Fruit fly (Drosophila melanogaster) whole organism, embryonic: ENCODE results near the gene CG5262.

Experiments
- Atf-2 ChIP-seq: fragments of 200-800 bp; sonication (Bioruptor generic); optimal IDR thresholded peaks from 2 replicates; lab custom pipeline; 2016; ENCODE audit warnings: missing biosample characterization, missing genetic modification characterization
- Atf3 ChIP-seq: fragments of 200-800 bp; sonication (Bioruptor generic); optimal IDR thresholded peaks from 3 replicates; lab custom pipeline; 2016; ENCODE audit warnings: missing biosample characterization, missing genetic modification characterization
- B-H1 ChIP-seq: fragments of 200-800 bp; sonication (Bioruptor generic); IDR thresholded peaks from 3 replicates; pipeline ENCODE4 v1.3.6; 2022; ENCODE audit warnings: missing biosample characterization, missing genetic modification characterization
- Bgb ChIP-seq: fragments of 200-800 bp; sonication (Bioruptor generic); IDR thresholded peaks from 2 replicates; pipeline ENCODE4 v1.3.6; 2022; ENCODE audit warnings: missing biosample characterization, missing genetic modification characterization; ENCODE audit not compliant: partially characterized antibody
- Blimp-1 ChIP-seq: fragments of 200-800 bp; sonication (Bioruptor generic); optimal IDR thresholded peaks from 3 replicates; lab custom pipeline; 2018; ENCODE audit warnings: missing biosample characterization, missing genetic modification characterization, mild to moderate bottlenecking, moderate library complexity, missing genetic modification reagents
- CG10543 ChIP-seq: fragments of 200-800 bp; sonication (Bioruptor generic); optimal IDR thresholded peaks from 3 replicates; lab custom pipeline; 2017; ENCODE audit warnings: missing biosample characterization, mild to moderate bottlenecking, missing genetic modification characterization, moderate library complexity
- CG10565 ChIP-seq: fragments of 200-800 bp; sonication (Bioruptor generic); optimal IDR thresholded peaks from 3 replicates; lab custom pipeline; 2016; ENCODE audit warnings: missing biosample characterization, mild to moderate bottlenecking, missing genetic modification characterization
- CG11093 ChIP-seq: fragments of 200-800 bp; sonication (Bioruptor generic); IDR thresholded peaks from 3 replicates; pipeline ENCODE4 v1.3.6; 2022; ENCODE audit warnings: missing biosample characterization, missing genetic modification characterization
- CG11456 ChIP-seq: fragments of 200-800 bp; sonication (Bioruptor generic); IDR thresholded peaks from 3 replicates; pipeline ENCODE4 v1.3.6; 2022; ENCODE audit warnings: missing biosample characterization, missing genetic modification characterization
- CG12942 ChIP-seq: fragments of 200-800 bp; sonication (Bioruptor generic); optimal IDR thresholded peaks from 3 replicates; lab custom pipeline; 2016; ENCODE audit warnings: missing biosample characterization, missing genetic modification characterization
- CG14667 ChIP-seq: fragments of 200-800 bp; sonication (Bioruptor generic); IDR thresholded peaks from 2 replicates; pipeline ENCODE4 v1.3.6; 2022; ENCODE audit warnings: missing biosample characterization, missing genetic modification characterization
- CG15601 ChIP-seq: fragments of 200-800 bp; sonication (Bioruptor generic); optimal IDR thresholded peaks from 3 replicates; lab custom pipeline; 2019; ENCODE audit warnings: missing biosample characterization, mild to moderate bottlenecking, missing genetic modification characterization, moderate library complexity
- CG1603 ChIP-seq: fragments of 200-800 bp; sonication (Bioruptor generic); optimal IDR thresholded peaks from 2 replicates; lab custom pipeline; 2019; ENCODE audit warnings: missing biosample characterization, mild to moderate bottlenecking, missing genetic modification characterization, moderate library complexity
- CG17385 ChIP-seq: fragments of 200-800 bp; sonication (Bioruptor generic); optimal IDR thresholded peaks from 3 replicates; lab custom pipeline; 2018; ENCODE audit warnings: missing biosample characterization, mild to moderate bottlenecking, missing genetic modification characterization
- CG17802 ChIP-seq: fragments of 200-800 bp; sonication (Bioruptor generic); optimal IDR thresholded peaks from 2 replicates; lab custom pipeline; 2018; ENCODE audit warnings: missing biosample characterization, mild to moderate bottlenecking, missing genetic modification characterization, moderate library complexity
- CG2120 ChIP-seq: fragments of 200-800 bp; sonication (Bioruptor generic); optimal IDR thresholded peaks from 3 replicates; lab custom pipeline; 2016; ENCODE audit warnings: missing biosample characterization, missing genetic modification characterization
- CG2889 ChIP-seq: fragments of 200-800 bp; sonication (Bioruptor generic); IDR thresholded peaks from 3 replicates; pipeline ENCODE4 v1.3.6; 2022; ENCODE audit warnings: missing biosample characterization, missing genetic modification characterization
- CG30431 ChIP-seq: fragments of 200-800 bp; sonication (Bioruptor generic); optimal IDR thresholded peaks from 2 replicates; lab custom pipeline; 2017; ENCODE audit warnings: missing biosample characterization, missing genetic modification characterization
- CG4617 ChIP-seq: fragments of 200-800 bp; sonication (Bioruptor generic); optimal IDR thresholded peaks from 3 replicates; lab custom pipeline; 2016; ENCODE audit warnings: missing biosample characterization, missing genetic modification characterization, borderline replicate concordance
- CG6254 ChIP-seq: fragments of 200-800 bp; sonication (Bioruptor generic); optimal IDR thresholded peaks from 3 replicates; lab custom pipeline; 2017; ENCODE audit warnings: mild to moderate bottlenecking, missing biosample characterization, missing genetic modification reagents, missing genetic modification characterization
- CG7271 ChIP-seq: fragments of 200-800 bp; sonication (Bioruptor generic); optimal IDR thresholded peaks from 2 replicates; lab custom pipeline; 2018; ENCODE audit warnings: missing biosample characterization, mild to moderate bottlenecking, missing genetic modification characterization, moderate library complexity
- CG7963 ChIP-seq: fragments of 200-800 bp; sonication (Bioruptor generic); IDR thresholded peaks from 3 replicates; pipeline ENCODE4 v1.3.6; 2022; ENCODE audit warnings: missing biosample characterization, missing genetic modification characterization; ENCODE audit not compliant: partially characterized antibody
- CG8388 ChIP-seq: fragments of 200-800 bp; sonication (Bioruptor generic); optimal IDR thresholded peaks from 2 replicates; lab custom pipeline; 2019; ENCODE audit warnings: missing biosample characterization, mild to moderate bottlenecking, missing genetic modification characterization, moderate library complexity
- CG8478 ChIP-seq: fragments of >200 bp; optimal IDR thresholded peaks from 2 replicates; lab custom pipeline; 2018
- CG8924 ChIP-seq: fragments of 200-800 bp; optimal IDR thresholded peaks from 3 replicates; lab custom pipeline; 2019; ENCODE audit warnings: missing biosample characterization, mild to moderate bottlenecking, missing genetic modification characterization, moderate library complexity
- D ChIP-seq, 2 experiments: fragments of 200-800 bp in 1 of 2; fragments of >200 bp in 1 of 2; sonication (Bioruptor generic) in 1 of 2; optimal IDR thresholded peaks; 2 replicates in 1 of 2; 3 replicates in 1 of 2; lab custom pipeline; 2017; ENCODE audit warnings: mild to moderate bottlenecking in 1 of 2, missing biosample characterization in 1 of 2, missing genetic modification characterization in 1 of 2, missing genetic modification reagents in 1 of 2
- Deaf1 ChIP-seq: fragments of 200-800 bp; optimal IDR thresholded peaks from 3 replicates; lab custom pipeline; 2019; ENCODE audit warnings: missing biosample characterization, mild to moderate bottlenecking, missing genetic modification characterization, moderate library complexity
- H15 ChIP-seq: fragments of 200-800 bp; sonication (Bioruptor generic); IDR thresholded peaks from 3 replicates; pipeline ENCODE4 v1.3.6; 2022; ENCODE audit warnings: missing biosample characterization, missing genetic modification characterization
- HmgZ ChIP-seq: fragments of 200-800 bp; sonication (Bioruptor generic); optimal IDR thresholded peaks from 2 replicates; lab custom pipeline; 2018; ENCODE audit warnings: missing biosample characterization, mild to moderate bottlenecking, missing genetic modification characterization
- Hr3 ChIP-seq: fragments of 200-800 bp; sonication (Bioruptor generic); optimal IDR thresholded peaks from 3 replicates; lab custom pipeline; 2016; ENCODE audit warnings: missing biosample characterization, missing genetic modification characterization
- Lhr ChIP-seq: fragments of 200-800 bp; sonication (Bioruptor generic); optimal IDR thresholded peaks from 3 replicates; lab custom pipeline; 2017; ENCODE audit warnings: mild to moderate bottlenecking, missing biosample characterization, missing genetic modification reagents, missing genetic modification characterization
- chn ChIP-seq: fragments of 200-800 bp; sonication (Bioruptor generic); optimal IDR thresholded peaks from 2 replicates; lab custom pipeline; 2016; ENCODE audit warnings: missing biosample characterization, missing genetic modification characterization
- dmrt11E ChIP-seq: fragments of 200-800 bp; sonication (Bioruptor generic); optimal IDR thresholded peaks from 3 replicates; lab custom pipeline; 2018; ENCODE audit warnings: missing biosample characterization, mild to moderate bottlenecking, missing genetic modification characterization, moderate library complexity
- ems ChIP-seq: fragments of 200-800 bp; sonication (Bioruptor generic); optimal IDR thresholded peaks from 3 replicates; lab custom pipeline; 2016; ENCODE audit warnings: missing biosample characterization, missing genetic modification characterization
- esg ChIP-seq: fragments of 200-800 bp; sonication (Bioruptor generic); conservative IDR thresholded peaks from 2 replicates; pipeline ENCODE4 v1.3.6; 2022; ENCODE audit warnings: missing biosample characterization, missing genetic modification characterization
- gcm2 ChIP-seq: fragments of 200-800 bp; sonication (Bioruptor generic); optimal IDR thresholded peaks from 2 replicates; lab custom pipeline; 2016; ENCODE audit warnings: missing biosample characterization, missing genetic modification characterization
- gem ChIP-seq: fragments of 200-800 bp; sonication (Bioruptor generic); optimal IDR thresholded peaks from 2 replicates; lab custom pipeline; 2019; ENCODE audit warnings: missing biosample characterization, mild to moderate bottlenecking, missing genetic modification characterization, moderate library complexity
- hbn ChIP-seq: fragments of 200-800 bp; sonication (Bioruptor generic); IDR thresholded peaks from 2 replicates; pipeline ENCODE4 v1.3.6; 2022; ENCODE audit warnings: missing biosample characterization, missing genetic modification characterization; ENCODE audit not compliant: partially characterized antibody
- hth ChIP-seq: fragments of >200 bp; optimal IDR thresholded peaks from 2 replicates; lab custom pipeline; 2017; ENCODE audit warnings: inconsistent platforms
- jigr1 ChIP-seq: fragments of 200-800 bp; sonication (Bioruptor generic); IDR thresholded peaks from 3 replicates; pipeline ENCODE4 v1.3.6; 2022; ENCODE audit warnings: missing biosample characterization, missing genetic modification characterization
- lbe ChIP-seq: fragments of 200-800 bp; sonication (Bioruptor generic); optimal IDR thresholded peaks from 2 replicates; lab custom pipeline; 2016; ENCODE audit warnings: missing biosample characterization, mild to moderate bottlenecking, missing genetic modification characterization
- nerfin-1 ChIP-seq: fragments of 200-800 bp; sonication (Bioruptor generic); optimal IDR thresholded peaks from 3 replicates; lab custom pipeline; 2019; ENCODE audit warnings: missing biosample characterization, mild to moderate bottlenecking, missing genetic modification characterization, moderate library complexity
- pnt ChIP-seq: fragments of 200-800 bp; sonication (Bioruptor generic); optimal IDR thresholded peaks from 3 replicates; lab custom pipeline; 2016; ENCODE audit warnings: missing biosample characterization, missing genetic modification characterization
- sd ChIP-seq: fragments of 200-800 bp; sonication (Bioruptor generic); optimal IDR thresholded peaks from 3 replicates; lab custom pipeline; 2018; ENCODE audit warnings: missing biosample characterization, mild to moderate bottlenecking, missing genetic modification characterization, moderate library complexity
- sens-2 ChIP-seq: fragments of 200-800 bp; sonication (Bioruptor generic); IDR thresholded peaks from 2 replicates; pipeline ENCODE4 v1.3.6; 2022; ENCODE audit warnings: missing biosample characterization, missing genetic modification characterization
- so ChIP-seq: fragments of 200-800 bp; sonication (Bioruptor generic); IDR thresholded peaks from 3 replicates; pipeline ENCODE4 v1.3.6; 2022; ENCODE audit warnings: missing biosample characterization, missing genetic modification characterization
- sqz ChIP-seq: fragments of 200-800 bp; sonication (Bioruptor generic); optimal IDR thresholded peaks from 3 replicates; lab custom pipeline; 2018; ENCODE audit warnings: missing biosample characterization, mild to moderate bottlenecking, missing genetic modification characterization
- wor ChIP-seq: fragments of 200-800 bp; sonication (Bioruptor generic); IDR thresholded peaks from 2 replicates; pipeline ENCODE4 v1.3.6; 2022; ENCODE audit warnings: missing biosample characterization, missing genetic modification characterization
- yki ChIP-seq: fragments of >200 bp; optimal IDR thresholded peaks from 3 replicates; lab custom pipeline; 2018

The CG5262 gene

DNA sequence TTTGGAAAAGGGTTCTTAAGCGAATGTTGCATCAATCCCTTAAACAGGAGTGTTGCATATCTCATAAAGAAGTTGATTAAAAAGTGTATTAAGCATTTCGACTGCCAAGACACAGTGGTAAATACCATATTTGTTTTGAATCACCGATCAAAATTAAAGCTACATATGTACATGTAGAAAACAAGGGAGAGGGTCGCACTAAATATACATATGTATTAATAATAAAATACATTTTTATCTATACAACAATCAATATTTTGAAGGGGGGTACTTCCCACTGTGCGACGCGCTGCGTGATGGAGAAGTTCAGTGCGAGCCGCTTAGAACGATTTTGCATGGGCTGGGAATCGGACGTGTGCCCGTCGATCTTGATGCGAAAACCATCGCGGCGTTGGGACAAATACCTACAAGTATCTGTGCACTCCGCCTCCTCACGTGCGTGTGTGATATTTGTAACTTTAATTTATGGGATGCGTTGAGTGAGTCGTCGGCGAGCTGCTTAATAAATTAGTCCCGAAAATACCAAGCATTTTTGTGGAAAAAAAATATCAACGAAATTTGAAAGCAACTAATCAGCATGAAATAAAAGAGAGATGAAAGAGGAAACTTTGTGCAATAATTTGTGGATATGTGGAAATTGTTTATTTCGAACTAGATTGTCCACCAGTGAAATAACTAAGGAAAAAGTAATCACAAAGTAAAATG is 14.7 kb upstream of the CG5262 start (continued):
- TF ChIP-seq CG8388 (GFP tag; lab: Kevin White, UChicago) (peak; percentile 83), dmrt11E (tag; lab: Kevin White, UChicago) (peak; percentile 75), CG10543 (GFP tag; lab: Kevin White, UChicago) (peak; percentile 9), H15 (GFP tag; lab: Robert Waterston, UW) (peak; percentile 93), nerfin-1 (tag; lab: Kevin White, UChicago) (peak; percentile 68), chn (GFP tag; lab: Kevin White, UChicago) (peak; percentile 26), CG12942 (GFP tag; lab: Kevin White, UChicago) (peak; percentile 68), CG6254 (peak; percentile 84), CG10565 (GFP tag; lab: Kevin White, UChicago) (peak; percentile 23), hbn (GFP tag; lab: Robert Waterston, UW) (no peak), CG8478 (lab: Kevin White, UChicago) (no peak), CG15601 (tag; lab: Kevin White, UChicago) (peak; percentile 62), B-H1 (peak; percentile 88), D (optimal IDR thresholded peaks at IDR 0.05; lab: Kevin White, UChicago) (no peak), D (GFP tag; optimal IDR thresholded peaks at IDR 0.05; lab: Kevin White, UChicago) (peak; percentile 80), Atf-2 (GFP tag; lab: Kevin White, UChicago) (no peak), wor (GFP tag; lab: Robert Waterston, UW) (peak; percentile 81), sens-2 (GFP tag; lab: Robert Waterston, UW) (peak; percentile 72), CG7271 (tag; lab: Kevin White, UChicago) (peak; percentile 71), sd (tag; lab: Kevin White, UChicago) (peak; percentile 92), so (GFP tag; lab: Robert Waterston, UW) (peak; percentile 91), jigr1 (peak; percentile 72; the same call in 1 of the 3 replicates), hth (lab: Kevin White, UChicago) (no peak), CG30431 (peak; percentile 65), Atf3 (GFP tag; lab: Kevin White, UChicago) (peak; percentile 17), yki (lab: Kevin White, UChicago) (no peak), CG11093 (GFP tag; lab: Robert Waterston, UW) (peak; percentile 85), Blimp-1 (GFP tag; lab: Kevin White, UChicago) (peak; percentile 85), CG17385 (GFP tag; lab: Kevin White, UChicago) (peak; percentile 83), CG2889 (GFP tag; lab: Robert Waterston, UW) (peak; percentile 86), Bgb (GFP tag; lab: Robert Waterston, UW) (0 out of 2 replicates have a peak, but pooled peaks have one; percentile 21), Hr3 (GFP tag; lab: Kevin White, UChicago) (peak; percentile 77), CG14667 (GFP tag; lab: Robert Waterston, UW) (peak; percentile 82), pnt (GFP tag; lab: Kevin White, UChicago) (no peak), CG4617 (GFP tag; lab: Kevin White, UChicago) (peak; percentile 22), esg (GFP tag; lab: Robert Waterston, UW) (peak; percentile 89), ems (GFP tag; lab: Kevin White, UChicago) (peak; percentile 56), Lhr (GFP tag; lab: Kevin White, UChicago) (peak; percentile 51), gcm2 (GFP tag; lab: Kevin White, UChicago) (peak; percentile 33), CG8924 (tag; lab: Kevin White, UChicago) (peak; percentile 84), CG2120 (GFP tag; lab: Kevin White, UChicago) (peak; percentile 69), HmgZ (tag; lab: Kevin White, UChicago) (peak; percentile 74), CG11456 (GFP tag; lab: Robert Waterston, UW) (peak; percentile 88), gem (tag; lab: Kevin White, UChicago) (peak; percentile 92), CG17802 (peak; percentile 43), Deaf1 (tag; lab: Kevin White, UChicago) (peak; percentile 63), lbe (GFP tag; lab: Kevin White, UChicago) (peak; percentile 91), CG1603 (tag; lab: Kevin White, UChicago) (peak; percentile 90), sqz (GFP tag; lab: Kevin White, UChicago) (peak; percentile 15), CG7963 (GFP tag; lab: Robert Waterston, UW) (no peak)
